Worm (Caenorhabditis elegans): ENCODE data around the gene nhr-35.

Gene nhr-35

ce11 chrX:4493439-4494006 is 39.0 kb upstream of the nhr-35 start:
- TF ChIP-seq ceh-83 (GFP tag; optimal IDR thresholded peaks at IDR 0.05), result no peak
- TF ChIP-seq ces-1 (GFP tag; optimal IDR thresholded peaks at IDR 0.05), result peak; percentile 73

ce11 chrX:4495814-4496567 is 36.5 kb upstream of the nhr-35 start:
- TF ChIP-seq ces-1 (GFP tag; optimal IDR thresholded peaks at IDR 0.05) (no peak), unc-39 (tag; optimal IDR thresholded peaks at IDR 0.05) (no peak)

DNA sequence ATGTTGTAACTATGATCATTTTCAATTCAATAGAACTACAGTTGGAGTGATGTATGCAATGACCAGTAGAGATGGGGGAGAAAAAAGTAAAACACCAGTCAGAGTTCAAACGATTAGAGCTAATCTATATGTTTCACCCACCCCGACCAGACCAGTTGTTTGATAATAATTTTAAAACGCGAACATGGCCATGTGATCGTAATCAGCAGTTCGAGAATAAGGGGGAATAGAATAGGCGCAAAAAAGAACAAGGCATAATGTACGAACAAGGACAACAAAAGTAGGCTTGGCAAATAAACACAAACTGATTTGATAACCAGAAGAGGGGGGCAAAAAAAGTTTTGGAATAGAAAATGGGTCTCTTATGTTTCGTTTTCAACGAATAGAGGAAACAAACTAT is 34.4 kb upstream of the nhr-35 start:
- TF ChIP-seq nhr-28 (tag; optimal IDR thresholded peaks at IDR 0.05) (no peak), ceh-39 (tag; optimal IDR thresholded peaks at IDR 0.05) (no peak), flh-1 (GFP tag; optimal IDR thresholded peaks at IDR 0.05) (no peak), M03D4.4 (tag; optimal IDR thresholded peaks at IDR 0.05) (no peak), nhr-76 (tag; optimal IDR thresholded peaks at IDR 0.05) (no peak), unc-62 (GFP tag; optimal IDR thresholded peaks at IDR 0.05) (no peak), bed-3 (GFP tag; optimal IDR thresholded peaks at IDR 0.05) (no peak), ham-2 (GFP tag; optimal IDR thresholded peaks at IDR 0.05) (no peak), ces-1 (GFP tag; optimal IDR thresholded peaks at IDR 0.05) (no peak), elt-1 (tag; optimal IDR thresholded peaks at IDR 0.05; ENCODE audit: borderline replicate concordance, insufficient read depth) (no peak)

DNA sequence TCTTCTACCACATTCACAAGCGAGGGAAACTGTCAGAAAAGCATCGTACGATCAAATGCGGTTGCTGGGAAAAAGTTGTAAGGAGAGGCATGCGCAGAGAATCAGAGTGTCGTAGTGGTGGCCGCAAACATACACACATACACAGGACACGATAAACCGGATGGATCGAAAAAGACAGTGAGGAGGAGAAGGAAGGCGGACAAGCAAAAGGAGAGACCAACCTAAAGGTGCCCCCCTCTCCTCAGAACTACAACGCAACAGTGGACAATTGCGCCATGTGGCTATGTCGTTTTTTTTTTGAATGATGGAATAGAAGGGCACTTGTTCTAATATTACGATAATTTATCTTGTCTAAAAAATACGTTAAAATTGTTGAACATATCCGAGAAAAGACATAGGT is 34.0 kb upstream of the nhr-35 start:
- TF ChIP-seq cnd-1 (tag; optimal IDR thresholded peaks at IDR 0.05) (peak; percentile 15), blmp-1 (tag; optimal IDR thresholded peaks at IDR 0.05) (no peak), zip-8 (tag; optimal IDR thresholded peaks at IDR 0.05) (peak; percentile 14), M03D4.4 (tag; optimal IDR thresholded peaks at IDR 0.05) (no peak)

ce11 chrX:4500499-4500898 is 32.0 kb upstream of the nhr-35 start:
- TF ChIP-seq tbx-8 (GFP tag; optimal IDR thresholded peaks at IDR 0.05), result no peak
- TF ChIP-seq mab-5 (tag; optimal IDR thresholded peaks at IDR 0.05), result no peak
- no peak for TF ChIP-seq unc-39 (tag; optimal IDR thresholded peaks at IDR 0.05)
- no peak for TF ChIP-seq sptf-1 (tag; optimal IDR thresholded peaks at IDR 0.05)
- no peak for TF ChIP-seq lsy-2 (tag; optimal IDR thresholded peaks at IDR 0.05)
- TF ChIP-seq ceh-39 (tag; optimal IDR thresholded peaks at IDR 0.05), result no peak

ce11 chrX:4502039-4502438 is 30.5 kb upstream of the nhr-35 start:
- TF ChIP-seq lsy-2 (tag; optimal IDR thresholded peaks at IDR 0.05) (no peak), unc-120 (tag; optimal IDR thresholded peaks at IDR 0.05; ENCODE audit: poor library complexity, severe bottlenecking) (no peak)

DNA sequence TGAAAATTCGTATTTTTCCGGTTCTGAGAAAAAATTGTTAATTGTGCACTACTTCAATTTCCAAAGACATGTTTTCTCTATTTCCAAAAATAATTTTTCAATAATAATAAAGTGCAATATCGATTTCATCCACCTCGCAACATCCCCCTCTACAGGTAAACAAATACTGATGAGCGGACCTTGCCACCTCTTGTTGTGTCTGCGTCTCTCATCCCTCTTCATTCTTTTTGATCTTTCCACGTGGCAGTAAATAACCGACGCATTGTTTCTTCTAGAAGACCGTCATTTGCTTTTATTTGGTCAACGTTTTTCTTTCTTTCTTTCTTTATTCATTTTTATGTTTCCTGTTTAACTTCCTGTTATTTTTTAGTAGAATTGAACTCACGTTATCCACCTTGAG is 29.2 kb upstream of the nhr-35 start:
- TF ChIP-seq pha-4 (tag; optimal IDR thresholded peaks at IDR 0.05) (peak; percentile 1), zip-8 (tag; optimal IDR thresholded peaks at IDR 0.05) (no peak), flh-1 (GFP tag; optimal IDR thresholded peaks at IDR 0.05) (no peak), nhr-76 (tag; optimal IDR thresholded peaks at IDR 0.05) (no peak), unc-39 (tag; optimal IDR thresholded peaks at IDR 0.05) (no peak), lin-13 (tag; optimal IDR thresholded peaks at IDR 0.05) (no peak), nhr-237 (tag; optimal IDR thresholded peaks at IDR 0.05) (no peak), ces-1 (GFP tag; optimal IDR thresholded peaks at IDR 0.05) (no peak), blmp-1 (tag; optimal IDR thresholded peaks at IDR 0.05) (no peak), cnd-1 (tag; optimal IDR thresholded peaks at IDR 0.05) (no peak), elt-3 (tag; optimal IDR thresholded peaks at IDR 0.05) (no peak), lin-32 (GFP tag; optimal IDR thresholded peaks at IDR 0.05) (no peak), unc-62 (GFP tag; optimal IDR thresholded peaks at IDR 0.05) (no peak), ceh-83 (GFP tag; optimal IDR thresholded peaks at IDR 0.05) (no peak), nhr-2 (tag; optimal IDR thresholded peaks at IDR 0.05) (peak; percentile 26), mab-5 (tag; optimal IDR thresholded peaks at IDR 0.05) (no peak), ham-2 (GFP tag; optimal IDR thresholded peaks at IDR 0.05) (no peak), mep-1 (tag; optimal IDR thresholded peaks at IDR 0.05) (no peak), ceh-43 (GFP tag; optimal IDR thresholded peaks at IDR 0.05) (no peak), ceh-39 (tag; optimal IDR thresholded peaks at IDR 0.05) (peak; percentile 39)
